Fruit fly (Drosophila melanogaster) Kc167 (cell line): Measurements from ENCODE around the gene mthl7.

Experiments
- Myc ChIP-seq: fragments of >200 bp; optimal IDR thresholded peaks from 2 replicates; lab custom pipeline; 2017; ENCODE audit warnings: missing external identifiers
- h ChIP-seq: fragments of >200 bp; optimal IDR thresholded peaks from 3 replicates; lab custom pipeline; 2018; ENCODE audit warnings: missing external identifiers
- insv ChIP-seq: fragments of >200 bp; optimal IDR thresholded peaks from 3 replicates; lab custom pipeline; 2018; ENCODE audit warnings: missing external identifiers
- psq ChIP-seq: fragments of >200 bp; optimal IDR thresholded peaks from 2 replicates; lab custom pipeline; 2017; ENCODE audit warnings: missing external identifiers
- ttk ChIP-seq: sonication (Bioruptor generic); optimal IDR thresholded peaks from 2 replicates; lab custom pipeline; 2017; ENCODE audit warnings: missing external identifiers

DNA sequence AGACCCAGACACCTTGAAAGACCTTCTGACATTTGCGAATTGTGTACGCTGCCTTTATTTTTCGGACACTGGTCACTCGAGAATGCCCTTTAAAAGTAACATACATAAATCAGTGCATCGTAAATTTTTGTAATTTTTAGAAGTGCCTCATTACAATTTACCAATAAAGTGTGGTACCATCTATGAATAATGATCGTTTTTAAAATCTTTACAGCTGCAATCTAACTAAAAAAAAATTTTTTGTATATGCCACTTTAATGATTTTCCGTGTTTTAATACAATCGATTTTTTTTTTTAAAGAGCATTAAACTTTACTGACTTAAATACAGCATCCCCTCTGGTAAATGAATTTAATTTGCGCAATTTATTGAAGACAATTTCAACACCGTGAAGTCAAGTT, 23.2 kb downstream of the mthl7 start:
- TF ChIP-seq psq (lab: Kevin White, UChicago): no peak
- TF ChIP-seq insv: no peak
- TF ChIP-seq h (lab: Kevin White, UChicago): no peak
- TF ChIP-seq ttk (lab: Kevin White, UChicago): no peak
- TF ChIP-seq Myc (lab: Kevin White, UChicago): no peak
